Worm (Caenorhabditis elegans): Measurements from ENCODE around the gene bgal-2.
A peak's percentile ranks its signal among the peaks of the same experiment; 100 is the strongest.

Gene bgal-2

DNA sequence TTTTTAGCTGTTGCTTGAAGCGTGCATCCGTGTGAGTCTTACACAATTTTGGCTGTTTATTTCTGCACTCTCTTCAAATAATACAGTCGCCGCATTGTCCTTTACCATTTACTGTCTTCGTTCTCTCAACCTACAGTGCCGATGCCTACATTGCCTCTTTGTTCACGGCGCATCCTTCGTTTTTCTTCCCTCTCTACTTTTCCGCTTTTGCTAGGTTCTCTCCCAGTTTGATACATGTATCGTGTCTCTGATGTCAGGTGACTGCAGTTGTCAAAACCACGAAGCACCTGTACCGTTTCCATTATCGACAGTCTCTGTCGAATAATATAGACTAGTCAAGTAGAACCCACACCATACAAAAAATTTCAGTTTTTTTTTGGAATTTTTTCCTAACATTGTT lies 24.4 kb downstream of the bgal-2 start (continued):
- peak in 1 of 2 experiments; percentile 27 for TF ChIP-seq lsy-2 (tag; optimal IDR thresholded peaks at IDR 0.05)
- no peak for TF ChIP-seq nhr-12 (tag; optimal IDR thresholded peaks at IDR 0.05)
- TF ChIP-seq snu-23 (GFP tag; optimal IDR thresholded peaks at IDR 0.05) = peak; percentile 68
- TF ChIP-seq efl-3 (GFP tag; optimal IDR thresholded peaks at IDR 0.05) = no peak
- TF ChIP-seq fkh-10 (GFP tag; optimal IDR thresholded peaks at IDR 0.05) = no peak
- TF ChIP-seq skn-1 (tag; optimal IDR thresholded peaks at IDR 0.05) = no peak
- TF ChIP-seq fkh-8 (tag; optimal IDR thresholded peaks at IDR 0.05) = no peak
- no peak for TF ChIP-seq sox-4 (tag; optimal IDR thresholded peaks at IDR 0.05)
- no peak for TF ChIP-seq lir-3 (tag; optimal IDR thresholded peaks at IDR 0.05; ENCODE audit: poor library complexity)
- TF ChIP-seq nhr-77 (tag; optimal IDR thresholded peaks at IDR 0.05) = no peak
- TF ChIP-seq unc-62 (GFP tag; optimal IDR thresholded peaks at IDR 0.05) = no peak
- no peak for TF ChIP-seq alr-1 (tag; optimal IDR thresholded peaks at IDR 0.05; ENCODE audit: borderline replicate concordance)
- peak in 1 of 3 experiments; percentile 6 for TF ChIP-seq dpl-1 (GFP tag; optimal IDR thresholded peaks at IDR 0.05)
- no peak for TF ChIP-seq nhr-76 (tag; optimal IDR thresholded peaks at IDR 0.05)
- no peak for TF ChIP-seq unc-86 (tag; optimal IDR thresholded peaks at IDR 0.05)
- TF ChIP-seq elt-2 (tag; optimal IDR thresholded peaks at IDR 0.05) = peak; percentile 37
- TF ChIP-seq isw-1 (GFP tag; IDR thresholded peaks at IDR 0.05) = no peak
- peak in 1 of 2 experiments; percentile 60 for TF ChIP-seq mdl-1 (tag; optimal IDR thresholded peaks at IDR 0.05)
- TF ChIP-seq mep-1 (tag; optimal IDR thresholded peaks at IDR 0.05) = peak; percentile 67
- no peak for TF ChIP-seq C04F5.9 (tag; optimal IDR thresholded peaks at IDR 0.05)
- peak; percentile 47 for TF ChIP-seq ama-1 (optimal IDR thresholded peaks at IDR 0.05)
- no peak for TF ChIP-seq egl-13 (tag; optimal IDR thresholded peaks at IDR 0.05)

DNA sequence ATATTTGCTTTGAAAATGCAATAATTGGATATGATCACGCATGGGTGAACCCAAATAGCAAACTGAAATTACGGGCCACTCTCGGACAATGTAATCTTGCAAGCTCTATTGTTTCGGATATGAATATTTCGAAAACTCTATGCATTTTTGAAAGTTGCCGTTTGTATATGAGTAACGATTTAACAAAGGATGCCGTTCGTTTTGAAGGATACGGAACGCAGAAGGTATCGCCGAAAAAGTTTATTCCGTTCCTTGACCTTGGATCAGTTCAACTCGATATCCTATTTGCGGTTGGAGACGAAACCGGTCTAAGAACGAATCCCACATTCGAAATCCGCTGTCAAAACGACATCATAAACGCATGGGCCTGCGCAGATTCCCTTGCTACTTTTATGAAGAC lies 28.8 kb downstream of the bgal-2 start:
- no peak for TF ChIP-seq unc-30 (tag; optimal IDR thresholded peaks at IDR 0.05)
- no peak for TF ChIP-seq elt-3 (tag; optimal IDR thresholded peaks at IDR 0.05)
- no peak for TF ChIP-seq ceh-63 (GFP tag; optimal IDR thresholded peaks at IDR 0.05)

DNA sequence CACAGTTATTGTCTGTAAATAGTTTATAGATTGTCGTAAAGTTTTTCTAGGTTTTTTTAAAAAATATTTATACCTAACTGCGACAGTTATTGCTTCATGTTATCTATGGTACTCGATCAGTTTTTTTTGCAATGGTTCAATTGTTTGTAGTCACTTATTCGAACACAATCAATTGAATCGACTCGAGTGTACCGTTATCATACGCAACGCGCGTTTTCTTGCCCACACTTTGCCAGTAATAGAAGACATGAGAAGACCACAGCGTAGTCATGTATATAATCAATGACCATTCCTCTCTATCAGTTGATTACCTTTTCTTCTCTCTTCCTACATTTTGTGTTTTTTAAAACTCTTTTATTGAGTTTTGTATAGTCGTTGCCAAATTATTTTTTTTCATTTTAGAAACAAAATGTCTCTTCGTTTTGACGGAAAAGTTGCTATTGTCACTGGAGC lies 33.9 kb downstream of the bgal-2 start, which contains the start of gene dhs-28:
TSS of gene dhs-28 (plus strand) at position 403 of the 453 bp plus-strand sequence.
- TF ChIP-seq snu-23 (GFP tag; optimal IDR thresholded peaks at IDR 0.05) (peak; percentile 21), lin-14 (GFP tag; optimal IDR thresholded peaks at IDR 0.05) (peak; percentile 18), unc-130 (tag; optimal IDR thresholded peaks at IDR 0.05) (no peak), nhr-76 (tag; optimal IDR thresholded peaks at IDR 0.05) (no peak), unc-30 (tag; optimal IDR thresholded peaks at IDR 0.05) (no peak), egl-27 (tag; optimal IDR thresholded peaks at IDR 0.05) (no peak), hlh-4 (tag; optimal IDR thresholded peaks at IDR 0.05) (no peak), efl-3 (GFP tag; optimal IDR thresholded peaks at IDR 0.05) (no peak), dsc-1 (tag; optimal IDR thresholded peaks at IDR 0.05) (no peak), egl-13 (tag; optimal IDR thresholded peaks at IDR 0.05) (no peak), lin-35 (GFP tag; optimal IDR thresholded peaks at IDR 0.05) (peak in 1 of 2 experiments; percentile 68), nhr-84 (tag; optimal IDR thresholded peaks at IDR 0.05) (no peak), dpl-1 (GFP tag; optimal IDR thresholded peaks at IDR 0.05) (no peak), nhr-71 (tag; optimal IDR thresholded peaks at IDR 0.05) (peak; percentile 6), tlp-1 (tag; optimal IDR thresholded peaks at IDR 0.05) (no peak), vab-15 (tag; optimal IDR thresholded peaks at IDR 0.05) (no peak), nhr-19 (GFP tag; conservative IDR thresholded peaks at IDR 0.05) (peak; percentile 30), ama-1 (optimal IDR thresholded peaks at IDR 0.05) (peak; percentile 11), ets-5 (GFP tag; IDR thresholded peaks at IDR 0.05) (no peak), nhr-11 (tag; optimal IDR thresholded peaks at IDR 0.05) (no peak), mep-1 (tag; optimal IDR thresholded peaks at IDR 0.05) (no peak), nhr-20 (tag; optimal IDR thresholded peaks at IDR 0.05) (peak; percentile 57), pqm-1 (tag; optimal IDR thresholded peaks at IDR 0.05) (no peak), ztf-11 (tag; optimal IDR thresholded peaks at IDR 0.05) (no peak), C04F5.9 (tag; optimal IDR thresholded peaks at IDR 0.05) (no peak), blmp-1 (tag; optimal IDR thresholded peaks at IDR 0.05) (no peak), elt-3 (tag; optimal IDR thresholded peaks at IDR 0.05) (peak in 3 of 6 experiments; percentile 17 to 71 (median 39)), jun-1 (tag; optimal IDR thresholded peaks at IDR 0.05) (no peak), C16A3.4 (tag; optimal IDR thresholded peaks at IDR 0.05) (no peak), aly-2 (tag; optimal IDR thresholded peaks at IDR 0.05) (no peak), ceh-8 (GFP tag; optimal IDR thresholded peaks at IDR 0.05) (no peak), hlh-17 (GFP tag; optimal IDR thresholded peaks at IDR 0.05; ENCODE audit: borderline replicate concordance) (no peak), nhr-28 (tag; optimal IDR thresholded peaks at IDR 0.05) (no peak), zip-4 (GFP tag; optimal IDR thresholded peaks at IDR 0.05) (no peak)

All from whole organism, L1 larva.